Fruit fly (Drosophila melanogaster) whole organism, prepupa: Measurements from ENCODE around the gene CG31347.

ENCODE experiments used
- Blimp-1 ChIP-seq: fragments of 200-800 bp; sonication (Bioruptor generic); optimal IDR thresholded peaks from 3 replicates; lab custom pipeline; 2017; ENCODE audit warnings: missing biosample characterization, missing genetic modification characterization, mild to moderate bottlenecking, moderate library complexity, missing genetic modification reagents
- CG10631 ChIP-seq: fragments of 200-800 bp; sonication (Bioruptor generic); optimal IDR thresholded peaks from 2 replicates; lab custom pipeline; 2016; ENCODE audit warnings: missing biosample characterization, missing genetic modification characterization
- CG31627 ChIP-seq: fragments of 200-800 bp; sonication (Bioruptor generic); optimal IDR thresholded peaks from 3 replicates; lab custom pipeline; 2016; ENCODE audit warnings: missing biosample characterization, missing genetic modification characterization
- CG34406 ChIP-seq: fragments of 200-800 bp; sonication (Bioruptor generic); optimal IDR thresholded peaks from 3 replicates; lab custom pipeline; 2016; ENCODE audit warnings: missing biosample characterization, missing genetic modification characterization
- CG6854 ChIP-seq: fragments of 200-800 bp; sonication (Bioruptor generic); optimal IDR thresholded peaks from 2 replicates; lab custom pipeline; 2017; ENCODE audit warnings: missing biosample characterization, mild to moderate bottlenecking, missing genetic modification characterization
- CG8632 ChIP-seq: fragments of 200-800 bp; sonication (Bioruptor generic); optimal IDR thresholded peaks from 3 replicates; lab custom pipeline; 2016; ENCODE audit warnings: missing biosample characterization, missing genetic modification characterization
- Ets21C ChIP-seq: fragments of 200-800 bp; sonication (Bioruptor generic); optimal IDR thresholded peaks from 3 replicates; lab custom pipeline; 2016; ENCODE audit warnings: missing biosample characterization, missing genetic modification characterization
- Hr38 ChIP-seq: sonication (Bioruptor generic); optimal IDR thresholded peaks from 2 replicates; lab custom pipeline; 2016; ENCODE audit warnings: missing biosample characterization, missing genetic modification characterization
- Lpt ChIP-seq: fragments of 200-800 bp; sonication (Bioruptor generic); optimal IDR thresholded peaks from 3 replicates; lab custom pipeline; 2016; ENCODE audit warnings: missing biosample characterization, missing genetic modification characterization
- topi ChIP-seq: fragments of 200-800 bp; sonication (Bioruptor generic); optimal IDR thresholded peaks from 3 replicates; lab custom pipeline; 2016; ENCODE audit warnings: missing biosample characterization, missing genetic modification characterization

dm6 chr3R:12715253-12715652 lies 22.9 kb upstream of the CG31347 start:
- TF ChIP-seq Ets21C (GFP tag; lab: Kevin White, UChicago), result no peak
- no peak for TF ChIP-seq Hr38 (GFP tag; lab: Kevin White, UChicago)
- TF ChIP-seq topi, result no peak
- no peak for TF ChIP-seq CG10631 (GFP tag; lab: Kevin White, UChicago)
- TF ChIP-seq Blimp-1 (GFP tag; lab: Kevin White, UChicago), result no peak
- no peak for TF ChIP-seq CG6854 (GFP tag; lab: Kevin White, UChicago)
- no peak for TF ChIP-seq CG34406 (GFP tag; lab: Kevin White, UChicago)
- no peak for TF ChIP-seq CG31627 (GFP tag; lab: Kevin White, UChicago)
- TF ChIP-seq Lpt (GFP tag; lab: Kevin White, UChicago), result no peak
- TF ChIP-seq CG8632 (GFP tag; lab: Kevin White, UChicago), result no peak
